Worm (Caenorhabditis elegans) whole organism, L2 larva: ENCODE data around the gene srx-82.

Experiments
- R02D3.7 ChIP-seq: fragments of 150-350 bp; optimal IDR thresholded peaks from 2 replicates; lab custom pipeline; 2014; ENCODE audit warnings: missing biosample characterization, missing genetic modification characterization
- ama-1 ChIP-seq: fragments of 150-350 bp; optimal IDR thresholded peaks from 2 replicates; lab custom pipeline; 2018; ENCODE audit warnings: inconsistent platforms
- mab-5 ChIP-seq: fragments of 150-350 bp; optimal IDR thresholded peaks from 2 replicates; lab custom pipeline; 2014; ENCODE audit warnings: missing biosample characterization, missing genetic modification characterization
- nhr-11 ChIP-seq: fragments of 150-350 bp; optimal IDR thresholded peaks from 2 replicates; lab custom pipeline; 2014; ENCODE audit warnings: missing biosample characterization, missing genetic modification characterization
- nhr-25 ChIP-seq: fragments of 150-350 bp; sonication (generic microtip); optimal IDR thresholded peaks from 3 replicates; lab custom pipeline; 2014; ENCODE audit warnings: missing biosample characterization, missing genetic modification characterization
- skn-1 ChIP-seq: sonication (generic microtip); optimal IDR thresholded peaks from 2 replicates; lab custom pipeline; 2017; ENCODE audit warnings: missing biosample characterization, missing genetic modification characterization
- snpc-4 ChIP-seq: fragments of 150-350 bp; optimal IDR thresholded peaks from 2 replicates; lab custom pipeline; 2014; ENCODE audit warnings: missing biosample characterization, missing genetic modification characterization
- zag-1 ChIP-seq: fragments of 150-350 bp; optimal IDR thresholded peaks from 2 replicates; lab custom pipeline; 2014; ENCODE audit warnings: missing biosample characterization, missing genetic modification characterization

DNA sequence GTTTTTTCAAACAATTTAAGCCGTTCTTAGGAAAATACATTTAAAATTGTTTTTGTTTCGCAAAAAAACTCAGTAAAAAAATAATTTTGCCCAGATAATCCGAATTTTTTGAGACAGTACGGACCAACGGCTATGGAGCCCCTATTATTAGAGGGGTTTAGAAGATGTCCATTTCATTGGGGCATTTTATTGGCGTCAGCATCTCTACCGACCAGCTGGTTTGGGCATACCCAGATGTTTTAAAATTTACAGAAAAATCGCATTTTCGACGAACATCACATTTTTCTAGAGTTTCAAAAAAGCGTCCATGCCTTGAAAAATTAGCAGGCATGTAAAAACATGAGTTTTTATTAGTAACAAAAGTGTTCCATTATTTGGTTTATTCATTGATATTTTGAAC lies 48.2 kb upstream of the srx-82 start:
- TF ChIP-seq nhr-11 (no peak), nhr-25 (no peak), zag-1 (tag; lab: Kevin White, UChicago) (no peak), mab-5 (tag; lab: Kevin White, UChicago) (no peak), skn-1 (tag; lab: Kevin White, UChicago) (no peak), ama-1 (lab: Kevin White, UChicago) (no peak), R02D3.7 (tag; lab: Kevin White, UChicago) (no peak), snpc-4 (tag; lab: Kevin White, UChicago) (no peak)
